Worm (Caenorhabditis elegans) whole organism, L1 larva: Measurements from ENCODE around the gene F58E6.8.

ENCODE experiments used
- C16A3.4 ChIP-seq: fragments of 150-350 bp; optimal IDR thresholded peaks from 2 replicates; lab custom pipeline; 2014; ENCODE audit warnings: missing biosample characterization, missing genetic modification characterization
- F16B12.6 ChIP-seq: fragments of 150-350 bp; optimal IDR thresholded peaks from 2 replicates; lab custom pipeline; 2014; ENCODE audit warnings: missing biosample characterization, missing genetic modification characterization
- Y116A8C.19 ChIP-seq: sonication (generic microtip); optimal IDR thresholded peaks from 2 replicates; lab custom pipeline; 2016; ENCODE audit warnings: missing compliant biosample characterization, missing genetic modification characterization, borderline replicate concordance
- aha-1 ChIP-seq: fragments of 150-350 bp; optimal IDR thresholded peaks from 2 replicates; lab custom pipeline; 2014; ENCODE audit warnings: missing biosample characterization, missing genetic modification characterization
- ama-1 ChIP-seq: fragments of 150-350 bp; optimal IDR thresholded peaks from 2 replicates; lab custom pipeline; 2014
- blmp-1 ChIP-seq: fragments of 150-350 bp; optimal IDR thresholded peaks from 2 replicates; lab custom pipeline; 2014; ENCODE audit warnings: missing biosample characterization, missing genetic modification characterization
- ceh-63 ChIP-seq: fragments of 200-800 bp; sonication (Bioruptor generic); optimal IDR thresholded peaks from 2 replicates; lab custom pipeline; 2018; ENCODE audit warnings: mild to moderate bottlenecking, missing genetic modification characterization, missing compliant biosample characterization
- ceh-88 ChIP-seq: fragments of 200-800 bp; sonication (Bioruptor generic); IDR thresholded peaks from 2 replicates; pipeline ENCODE4 v1.3.6; 2022; ENCODE audit warnings: missing genetic modification characterization, missing compliant biosample characterization
- ces-1 ChIP-seq: fragments of 150-350 bp; optimal IDR thresholded peaks from 2 replicates; lab custom pipeline; 2014; ENCODE audit warnings: missing biosample characterization, missing genetic modification reagents, missing genetic modification characterization
- dpl-1 ChIP-seq, 3 experiments: fragments of 150-350 bp in 2 of 3; sonication (generic microtip) in 1 of 3; optimal IDR thresholded peaks; 2 replicates each; lab custom pipeline; 2014 to 2017; ENCODE audit warnings: missing biosample characterization in 3 of 3, missing genetic modification characterization in 3 of 3, missing genetic modification reagents in 3 of 3
- dsc-1 ChIP-seq: sonication (generic microtip); optimal IDR thresholded peaks from 2 replicates; lab custom pipeline; 2016; ENCODE audit warnings: mild to moderate bottlenecking, missing genetic modification characterization, missing compliant biosample characterization
- efl-1 ChIP-seq, 4 experiments: fragments of 150-350 bp; optimal IDR thresholded peaks in 3 of 4; peaks in 1 of 4; 1 replicate in 1 of 4; 2 replicates in 3 of 4; lab custom pipeline; 2014; ENCODE audit warnings: missing biosample characterization in 2 of 4, missing genetic modification characterization in 2 of 4, missing genetic modification reagents in 2 of 4
- efl-3 ChIP-seq: fragments of 200-800 bp; sonication (Bioruptor generic); optimal IDR thresholded peaks from 2 replicates; lab custom pipeline; 2018; ENCODE audit warnings: mild to moderate bottlenecking, missing genetic modification characterization, missing compliant biosample characterization
- elt-3 ChIP-seq, 6 experiments: fragments of 150-350 bp in 1 of 6; sonication (generic microtip); optimal IDR thresholded peaks; 2 replicates each; lab custom pipeline; 2017 to 2018; ENCODE audit warnings: missing biosample characterization in 6 of 6, missing genetic modification characterization in 6 of 6, inconsistent platforms in 1 of 6
- ets-5 ChIP-seq: fragments of 200-800 bp; sonication (Bioruptor generic); IDR thresholded peaks from 2 replicates; pipeline ENCODE4 v1.3.6; 2022; ENCODE audit warnings: missing genetic modification characterization, missing compliant biosample characterization
- fkh-10 ChIP-seq: sonication (generic microtip); optimal IDR thresholded peaks from 2 replicates; lab custom pipeline; 2017; ENCODE audit warnings: missing biosample characterization, missing genetic modification reagents, missing genetic modification characterization
- fkh-4 ChIP-seq: sonication (generic microtip); optimal IDR thresholded peaks from 2 replicates; lab custom pipeline; 2016; ENCODE audit warnings: missing compliant biosample characterization, missing genetic modification characterization, borderline replicate concordance
- fkh-8 ChIP-seq: sonication (generic microtip); optimal IDR thresholded peaks from 2 replicates; lab custom pipeline; 2016; ENCODE audit warnings: mild to moderate bottlenecking, missing genetic modification characterization, missing compliant biosample characterization
- fos-1 ChIP-seq: fragments of 150-350 bp; optimal IDR thresholded peaks from 2 replicates; lab custom pipeline; 2014; ENCODE audit warnings: missing biosample characterization, missing genetic modification characterization
- grh-1 ChIP-seq: fragments of 200-800 bp; sonication (Bioruptor generic); IDR thresholded peaks from 2 replicates; pipeline ENCODE4 v1.3.6; 2022; ENCODE audit warnings: missing genetic modification reagents, missing genetic modification characterization, missing compliant biosample characterization
- hlh-17 ChIP-seq: fragments of 200-800 bp; sonication (Bioruptor generic); optimal IDR thresholded peaks from 2 replicates; lab custom pipeline; 2018; ENCODE audit warnings: missing genetic modification characterization, mild to moderate bottlenecking, missing compliant biosample characterization, moderate library complexity, borderline replicate concordance
- irx-1 ChIP-seq: sonication (generic microtip); optimal IDR thresholded peaks from 2 replicates; lab custom pipeline; 2016; ENCODE audit warnings: missing genetic modification characterization, missing compliant biosample characterization
- jun-1 ChIP-seq: fragments of 150-350 bp; optimal IDR thresholded peaks from 2 replicates; lab custom pipeline; 2014; ENCODE audit warnings: missing biosample characterization, missing genetic modification reagents, missing genetic modification characterization
- lin-13 ChIP-seq: fragments of 150-350 bp; optimal IDR thresholded peaks from 2 replicates; lab custom pipeline; 2014; ENCODE audit warnings: missing biosample characterization, missing genetic modification reagents, missing genetic modification characterization
- lin-14 ChIP-seq: fragments of 200-800 bp; sonication (Bioruptor generic); optimal IDR thresholded peaks from 2 replicates; lab custom pipeline; 2018; ENCODE audit warnings: mild to moderate bottlenecking, missing genetic modification characterization, moderate library complexity, missing compliant biosample characterization
- lin-15B ChIP-seq: fragments of 150-350 bp; sonication (generic microtip); optimal IDR thresholded peaks from 3 replicates; lab custom pipeline; 2014; ENCODE audit warnings: missing biosample characterization, missing genetic modification characterization
- lin-35 ChIP-seq, 2 experiments: fragments of 150-350 bp; optimal IDR thresholded peaks; 2 replicates each; lab custom pipeline; 2014; ENCODE audit warnings: missing biosample characterization in 2 of 2, missing genetic modification characterization in 2 of 2, missing genetic modification reagents in 2 of 2
- lin-39 ChIP-seq: fragments of 150-350 bp; optimal IDR thresholded peaks from 2 replicates; lab custom pipeline; 2014; ENCODE audit warnings: missing biosample characterization, missing genetic modification reagents, missing genetic modification characterization
- lir-3 ChIP-seq: sonication (generic microtip); optimal IDR thresholded peaks from 2 replicates; lab custom pipeline; 2016; ENCODE audit warnings: mild to moderate bottlenecking, missing genetic modification characterization, moderate library complexity, missing compliant biosample characterization; ENCODE audit not compliant: poor library complexity
- mdl-1 ChIP-seq, 2 experiments: fragments of 150-350 bp; optimal IDR thresholded peaks; 2 replicates each; lab custom pipeline; 2014 to 2017; ENCODE audit warnings: missing biosample characterization in 2 of 2, missing genetic modification characterization in 2 of 2, inconsistent platforms in 1 of 2
- nhr-11 ChIP-seq: fragments of 150-350 bp; optimal IDR thresholded peaks from 2 replicates; lab custom pipeline; 2014; ENCODE audit warnings: missing biosample characterization, missing genetic modification characterization
- nhr-20 ChIP-seq: sonication (generic microtip); optimal IDR thresholded peaks from 2 replicates; lab custom pipeline; 2016; ENCODE audit warnings: mild to moderate bottlenecking, missing genetic modification characterization, missing compliant biosample characterization
- nhr-237 ChIP-seq: fragments of 150-350 bp; optimal IDR thresholded peaks from 2 replicates; lab custom pipeline; 2014; ENCODE audit warnings: missing biosample characterization, missing genetic modification characterization
- nhr-47 ChIP-seq: sonication (generic microtip); optimal IDR thresholded peaks from 2 replicates; lab custom pipeline; 2016; ENCODE audit warnings: mild to moderate bottlenecking, missing genetic modification characterization, moderate library complexity, missing compliant biosample characterization
- nhr-71 ChIP-seq: sonication (generic microtip); optimal IDR thresholded peaks from 2 replicates; lab custom pipeline; 2016; ENCODE audit warnings: mild to moderate bottlenecking, missing genetic modification characterization, moderate library complexity, missing compliant biosample characterization
- nhr-77 ChIP-seq: fragments of 150-350 bp; optimal IDR thresholded peaks from 2 replicates; lab custom pipeline; 2014; ENCODE audit warnings: missing biosample characterization, missing genetic modification characterization
- nhr-84 ChIP-seq: sonication (generic microtip); optimal IDR thresholded peaks from 2 replicates; lab custom pipeline; 2017; ENCODE audit warnings: missing biosample characterization, missing genetic modification characterization
- nhr-85 ChIP-seq: sonication (generic microtip); peaks from one replicate; lab custom pipeline; 2016; ENCODE audit warnings: missing genetic modification characterization, inconsistent platforms, missing compliant biosample characterization
- nhr-90 ChIP-seq: sonication (generic microtip); optimal IDR thresholded peaks from 2 replicates; lab custom pipeline; 2016; ENCODE audit warnings: mild to moderate bottlenecking, missing genetic modification characterization, missing compliant biosample characterization; ENCODE audit not compliant: poor library complexity
- pax-3 ChIP-seq: fragments of 200-800 bp; sonication (Bioruptor generic); optimal IDR thresholded peaks from 2 replicates; lab custom pipeline; 2018; ENCODE audit warnings: mild to moderate bottlenecking, missing genetic modification characterization, moderate library complexity, missing compliant biosample characterization
- pqm-1 ChIP-seq: sonication (generic microtip); optimal IDR thresholded peaks from 3 replicates; lab custom pipeline; 2017; ENCODE audit warnings: missing biosample characterization, missing genetic modification characterization
- skn-1 ChIP-seq: fragments of 150-350 bp; optimal IDR thresholded peaks from 2 replicates; lab custom pipeline; 2014; ENCODE audit warnings: missing biosample characterization, missing genetic modification characterization
- snpc-4 ChIP-seq: fragments of 150-350 bp; optimal IDR thresholded peaks from 2 replicates; lab custom pipeline; 2014; ENCODE audit warnings: missing biosample characterization, missing genetic modification characterization
- sup-37 ChIP-seq: fragments of 200-800 bp; sonication (Bioruptor generic); optimal IDR thresholded peaks from 2 replicates; lab custom pipeline; 2018; ENCODE audit warnings: mild to moderate bottlenecking, missing genetic modification characterization, missing compliant biosample characterization
- swsn-7 ChIP-seq: sonication (generic microtip); optimal IDR thresholded peaks from 2 replicates; lab custom pipeline; 2016; ENCODE audit warnings: missing genetic modification characterization, missing compliant biosample characterization
- tlp-1 ChIP-seq: fragments of 150-350 bp; optimal IDR thresholded peaks from 2 replicates; lab custom pipeline; 2014; ENCODE audit warnings: missing biosample characterization, missing genetic modification characterization
- unc-30 ChIP-seq: sonication (generic microtip); optimal IDR thresholded peaks from 2 replicates; lab custom pipeline; 2017; ENCODE audit warnings: missing biosample characterization, missing genetic modification characterization
- unc-62 ChIP-seq: fragments of 150-350 bp; optimal IDR thresholded peaks from 2 replicates; lab custom pipeline; 2014; ENCODE audit warnings: missing biosample characterization, missing genetic modification reagents, missing genetic modification characterization
- unc-98 ChIP-seq: fragments of 200-800 bp; sonication (Bioruptor generic); IDR thresholded peaks from 2 replicates; pipeline ENCODE4 v1.3.6; 2022; ENCODE audit warnings: missing genetic modification characterization, missing compliant biosample characterization
- zag-1 ChIP-seq: fragments of 150-350 bp; optimal IDR thresholded peaks from 2 replicates; lab custom pipeline; 2014; ENCODE audit warnings: missing biosample characterization, missing genetic modification characterization
- zip-4 ChIP-seq: fragments of 200-800 bp; sonication (Bioruptor generic); optimal IDR thresholded peaks from 2 replicates; lab custom pipeline; 2018; ENCODE audit warnings: mild to moderate bottlenecking, missing genetic modification characterization, moderate library complexity, missing compliant biosample characterization
- ztf-11 ChIP-seq, 2 experiments: sonication (generic microtip); optimal IDR thresholded peaks; 2 replicates each; lab custom pipeline; 2016 to 2017; ENCODE audit warnings: missing genetic modification characterization in 2 of 2, missing biosample characterization in 1 of 2, missing compliant biosample characterization in 1 of 2

The F58E6.8 gene

DNA sequence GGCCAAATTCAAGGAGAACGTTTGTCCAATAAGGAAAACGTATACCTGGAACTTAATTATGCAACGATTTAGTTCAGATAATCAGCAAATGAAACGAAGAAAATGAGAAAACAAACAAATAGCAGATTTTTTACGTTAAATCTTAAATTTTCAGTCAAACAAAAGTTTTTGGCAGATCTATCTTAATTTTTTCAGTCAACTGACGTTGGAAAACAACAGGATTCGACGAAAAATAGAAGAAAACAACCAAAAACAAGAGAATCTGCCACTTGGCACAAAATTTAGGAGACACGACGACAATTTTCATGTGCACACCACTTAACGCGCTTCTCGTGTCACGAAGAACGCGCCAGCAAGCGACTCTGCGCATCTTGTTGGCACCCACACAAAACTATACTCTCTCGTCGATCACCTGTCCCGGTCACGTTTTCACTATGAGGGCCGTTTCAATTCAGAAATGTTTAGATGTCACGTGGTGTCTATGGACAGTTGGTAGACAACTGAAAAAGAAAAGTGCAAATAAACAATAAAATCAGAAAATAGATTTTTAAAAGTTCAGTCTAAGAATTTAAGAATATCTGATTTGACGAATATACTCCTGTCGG, 34.1 kb upstream of the F58E6.8 start, which contains the start of gene ztf-7 (continued):
- TF ChIP-seq blmp-1 (tag; lab: Kevin White, UChicago) (peak; percentile 88), F16B12.6 (tag; lab: Kevin White, UChicago) (peak; percentile 69), nhr-85 (tag; lab: Kevin White, UChicago) (peak; percentile 99), fos-1 (tag; lab: Kevin White, UChicago) (peak; percentile 82), efl-3 (peak; percentile 66), grh-1 (peak; percentile 96), nhr-47 (tag; lab: Kevin White, UChicago) (peak; percentile 99), fkh-8 (peak; percentile 99), pqm-1 (tag; lab: Kevin White, UChicago) (no peak), lin-13 (peak; percentile 97), unc-98 (GFP tag; lab: Robert Waterston, UW) (peak; percentile 87), jun-1 (peak; percentile 93), tlp-1 (tag; lab: Kevin White, UChicago) (no peak), dpl-1 (GFP tag; optimal IDR thresholded peaks at IDR 0.05; lab: Kevin White, UChicago) (peak; percentile 85 to 89 (median 87)), skn-1 (tag; lab: Kevin White, UChicago) (peak; percentile 90), Y116A8C.19 (tag; lab: Kevin White, UChicago) (no peak), lin-39 (peak; percentile 96), zag-1 (tag; lab: Kevin White, UChicago) (no peak), lin-35 (GFP tag; optimal IDR thresholded peaks at IDR 0.05; lab: Kevin White, UChicago) (peak; percentile 90 to 94), ceh-63 (GFP tag; lab: Kevin White, UChicago) (no peak), nhr-237 (tag; lab: Kevin White, UChicago) (peak; percentile 74), dsc-1 (tag; lab: Kevin White, UChicago) (peak; percentile 95), mdl-1 (tag; optimal IDR thresholded peaks at IDR 0.05; lab: Kevin White, UChicago) (peak; percentile 59 to 100), fkh-10 (peak; percentile 71), fkh-4 (peak; percentile 58), ets-5 (GFP tag; lab: Robert Waterston, UW) (no peak), swsn-7 (tag; lab: Kevin White, UChicago) (peak; percentile 98), unc-62 (no peak), lin-15B (tag; lab: Kevin White, UChicago) (peak; percentile 75), zip-4 (GFP tag; lab: Kevin White, UChicago) (peak; percentile 82), nhr-77 (peak; percentile 81), elt-3 (tag; optimal IDR thresholded peaks at IDR 0.05; lab: Kevin White, UChicago) (peak in 3 of 6 experiments; percentile 41 to 97 (median 85)), lir-3 (peak; percentile 86), ceh-88 (GFP tag; lab: Robert Waterston, UW) (peak; percentile 94), ces-1 (GFP tag; lab: Kevin White, UChicago) (no peak), nhr-20 (peak; percentile 100), snpc-4 (tag; lab: Kevin White, UChicago) (peak; percentile 95), unc-30 (tag; lab: Kevin White, UChicago) (no peak), hlh-17 (GFP tag; lab: Kevin White, UChicago) (no peak)

DNA sequence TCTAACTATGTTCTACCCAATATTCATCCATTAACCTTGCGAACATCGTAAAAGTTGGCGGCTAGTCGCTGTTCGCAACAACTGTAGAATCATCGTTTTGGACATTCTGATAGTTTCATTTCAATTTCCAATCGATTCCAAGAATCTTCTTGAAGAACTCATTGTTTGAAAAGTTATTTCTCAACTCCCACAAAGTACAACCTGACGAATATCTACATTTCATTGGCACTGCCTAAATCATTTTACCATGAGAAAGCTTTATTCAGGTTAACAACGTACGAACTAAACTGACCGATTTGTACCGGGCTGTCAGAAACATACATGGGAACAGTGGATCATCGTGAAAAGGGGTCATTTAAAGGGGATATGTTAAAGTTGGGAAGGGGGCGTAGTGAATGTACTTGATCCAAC, 31.1 kb upstream of the F58E6.8 start, which contains the start of gene F46B6.6:
F46B6.6 (minus strand) TSS at position 148 of the 411 bp plus-strand sequence.
- TF ChIP-seq C16A3.4 = no peak
- TF ChIP-seq elt-3 (tag; optimal IDR thresholded peaks at IDR 0.05; lab: Kevin White, UChicago) = no peak
- TF ChIP-seq ama-1 (lab: Kevin White, UChicago) = peak; percentile 70
- no peak for TF ChIP-seq sup-37 (GFP tag; lab: Kevin White, UChicago)
- no peak for TF ChIP-seq irx-1
- TF ChIP-seq ztf-11 (tag; optimal IDR thresholded peaks at IDR 0.05; lab: Kevin White, UChicago) = peak in 1 of 2 experiments; percentile 5
- peak; percentile 7 for TF ChIP-seq nhr-90 (tag; lab: Kevin White, UChicago)
- no peak for TF ChIP-seq unc-62
- peak; percentile 15 for TF ChIP-seq nhr-47 (tag; lab: Kevin White, UChicago)
- TF ChIP-seq lin-14 (GFP tag; lab: Kevin White, UChicago) = no peak
- TF ChIP-seq nhr-237 (tag; lab: Kevin White, UChicago) = no peak
- peak; percentile 39 for TF ChIP-seq nhr-85 (tag; lab: Kevin White, UChicago)
- TF ChIP-seq fkh-4 = no peak
- TF ChIP-seq nhr-11 (tag; lab: Kevin White, UChicago) = no peak
- no peak for TF ChIP-seq aha-1 (tag; lab: Kevin White, UChicago)
- peak in 1 of 2 experiments; percentile 1 for TF ChIP-seq efl-1 (optimal IDR thresholded peaks at IDR 0.05; lab: Kevin White, UChicago)
- peak in 1 of 2 experiments; percentile 88 for TF ChIP-seq efl-1 (GFP tag; optimal IDR thresholded peaks at IDR 0.05 in 1 of 2; lab: Kevin White, UChicago)
- TF ChIP-seq nhr-84 (tag; lab: Kevin White, UChicago) = no peak
- TF ChIP-seq nhr-71 (tag; lab: Kevin White, UChicago) = no peak
- no peak for TF ChIP-seq pax-3 (tag; lab: Kevin White, UChicago)
